Worm (Caenorhabditis elegans) whole organism, mixed stage, embryonic: ENCODE measurements around the gene pqn-42.

ENCODE experiments used
- ces-1 ChIP-seq: fragments of 150-350 bp; optimal IDR thresholded peaks from 2 replicates; lab custom pipeline; 2014; ENCODE audit warnings: missing biosample characterization, missing genetic modification reagents, missing genetic modification characterization
- cnd-1 ChIP-seq: fragments of 200-800 bp; sonication (Bioruptor generic); optimal IDR thresholded peaks from 2 replicates; lab custom pipeline; 2018; ENCODE audit warnings: mild to moderate bottlenecking, missing genetic modification characterization, missing compliant biosample characterization
- elt-1 ChIP-seq: sonication (generic microtip); optimal IDR thresholded peaks from 2 replicates; lab custom pipeline; 2017; ENCODE audit warnings: missing genetic modification characterization, mild to moderate bottlenecking, missing compliant biosample characterization, antibody characterized with exemption, moderate library complexity, borderline replicate concordance; ENCODE audit not compliant: insufficient read depth
- elt-3 ChIP-seq: fragments of 150-350 bp; optimal IDR thresholded peaks from 2 replicates; lab custom pipeline; 2014; ENCODE audit warnings: missing biosample characterization, missing genetic modification characterization
- lin-32 ChIP-seq: fragments of 200-800 bp; sonication (Bioruptor generic); optimal IDR thresholded peaks from 2 replicates; lab custom pipeline; 2018; ENCODE audit warnings: mild to moderate bottlenecking, missing genetic modification characterization, missing compliant biosample characterization
- lsy-2 ChIP-seq: fragments of 150-350 bp; optimal IDR thresholded peaks from 2 replicates; lab custom pipeline; 2014; ENCODE audit warnings: missing biosample characterization, missing genetic modification characterization
- sptf-1 ChIP-seq: sonication (generic microtip); optimal IDR thresholded peaks from 2 replicates; lab custom pipeline; 2017; ENCODE audit warnings: mild to moderate bottlenecking, missing genetic modification characterization, moderate library complexity, missing compliant biosample characterization

The pqn-42 gene

ce11 chrII:2403984-2404383, 54.8 kb downstream of the pqn-42 start, which contains the start of gene F16G10.1:
F16G10.1 (plus strand) TSS chrII:2404284.
- TF ChIP-seq elt-3 (tag; lab: Kevin White, UChicago): no peak
- no peak for TF ChIP-seq cnd-1
- no peak for TF ChIP-seq elt-1 (tag; lab: Kevin White, UChicago)
- no peak for TF ChIP-seq lin-32 (GFP tag; lab: Kevin White, UChicago)
- TF ChIP-seq ces-1 (GFP tag; lab: Kevin White, UChicago): no peak
- no peak for TF ChIP-seq lsy-2 (tag; lab: Kevin White, UChicago)
- no peak for TF ChIP-seq sptf-1 (tag; lab: Kevin White, UChicago)
